Worm (Caenorhabditis elegans) whole organism, early embryonic: ENCODE data around the gene F48F5.6.
A peak's percentile ranks its signal among the peaks of the same experiment; 100 is the strongest.

Source experiments
- B0310.2 ChIP-seq: sonication (generic microtip); optimal IDR thresholded peaks from 2 replicates; lab custom pipeline; 2016; ENCODE audit warnings: mild to moderate bottlenecking, missing genetic modification characterization, missing compliant biosample characterization
- F13C5.2 ChIP-seq: sonication (generic microtip); optimal IDR thresholded peaks from 2 replicates; lab custom pipeline; 2017; ENCODE audit warnings: mild to moderate bottlenecking, missing genetic modification characterization, inconsistent platforms, missing compliant biosample characterization
- aly-1 ChIP-seq: sonication (generic microtip); optimal IDR thresholded peaks from 2 replicates; lab custom pipeline; 2016; ENCODE audit warnings: missing genetic modification characterization, missing compliant biosample characterization
- ama-1 ChIP-seq: fragments of 150-350 bp; optimal IDR thresholded peaks from 2 replicates; lab custom pipeline; 2014
- ceh-13 ChIP-seq: fragments of 200-800 bp; sonication (Bioruptor generic); optimal IDR thresholded peaks from 2 replicates; lab custom pipeline; 2018; ENCODE audit warnings: mild to moderate bottlenecking, missing genetic modification characterization, missing compliant biosample characterization
- ceh-36 ChIP-seq: sonication (generic microtip); optimal IDR thresholded peaks from 2 replicates; lab custom pipeline; 2016; ENCODE audit warnings: missing genetic modification characterization, inconsistent platforms, missing compliant biosample characterization
- ets-7 ChIP-seq: sonication (generic microtip); optimal IDR thresholded peaks from 2 replicates; lab custom pipeline; 2016; ENCODE audit warnings: missing genotype, missing genetic modification characterization, missing compliant biosample characterization
- flt-1 ChIP-seq: fragments of 200-800 bp; sonication (Bioruptor generic); IDR thresholded peaks from 2 replicates; pipeline ENCODE4 v1.3.6; 2022; ENCODE audit warnings: missing genetic modification characterization, missing compliant biosample characterization
- hmbx-1 ChIP-seq: sonication (generic microtip); optimal IDR thresholded peaks from 2 replicates; lab custom pipeline; 2016; ENCODE audit warnings: mild to moderate bottlenecking, missing genetic modification characterization, missing compliant biosample characterization
- hmg-4 ChIP-seq: fragments of 200-800 bp; sonication (Bioruptor generic); optimal IDR thresholded peaks from 2 replicates; lab custom pipeline; 2018; ENCODE audit warnings: mild to moderate bottlenecking, missing genetic modification characterization, missing compliant biosample characterization
- hnd-1 ChIP-seq: sonication (generic microtip); optimal IDR thresholded peaks from 2 replicates; lab custom pipeline; 2016; ENCODE audit warnings: missing genetic modification characterization, missing compliant biosample characterization
- pes-1 ChIP-seq: fragments of 200-800 bp; sonication (Bioruptor generic); IDR thresholded peaks from 2 replicates; pipeline ENCODE4 v1.3.6; 2022; ENCODE audit warnings: missing genetic modification reagents, missing genetic modification characterization, missing compliant biosample characterization
- scrt-1 ChIP-seq: fragments of 200-800 bp; sonication (Bioruptor generic); IDR thresholded peaks from 2 replicates; pipeline ENCODE4 v1.3.6; 2022; ENCODE audit warnings: missing genetic modification characterization, missing compliant biosample characterization
- sea-1 ChIP-seq: fragments of 200-800 bp; sonication (Bioruptor generic); conservative IDR thresholded peaks from 2 replicates; pipeline ENCODE4 v1.3.6; 2022; ENCODE audit warnings: missing genetic modification characterization, missing compliant biosample characterization
- tbx-11 ChIP-seq: fragments of 200-800 bp; sonication (Bioruptor generic); IDR thresholded peaks from 2 replicates; pipeline ENCODE4 v1.3.6; 2022; ENCODE audit warnings: missing genetic modification characterization, missing compliant biosample characterization
- tbx-37 ChIP-seq: fragments of 200-800 bp; sonication (Bioruptor generic); conservative IDR thresholded peaks from 2 replicates; pipeline ENCODE4 v1.3.6; 2022; ENCODE audit warnings: missing genetic modification reagents, missing genetic modification characterization, missing compliant biosample characterization
- tra-4 ChIP-seq: sonication (generic microtip); optimal IDR thresholded peaks from 2 replicates; lab custom pipeline; 2017; ENCODE audit warnings: missing genetic modification characterization, missing compliant biosample characterization

Gene F48F5.6

ce11 chrV:20475029-20475428 is 22.0 kb upstream of the F48F5.6 start:
- no peak for TF ChIP-seq ceh-36 (tag; lab: Kevin White, UChicago)
- no peak for TF ChIP-seq hnd-1 (tag; lab: Kevin White, UChicago)
- TF ChIP-seq scrt-1 (GFP tag; lab: Robert Waterston, UW) = no peak
- TF ChIP-seq tbx-11 (GFP tag; lab: Robert Waterston, UW) = no peak
- TF ChIP-seq B0310.2 (tag; lab: Kevin White, UChicago) = no peak
- no peak for TF ChIP-seq ets-7 (tag; lab: Kevin White, UChicago)
- TF ChIP-seq hmbx-1 (tag; lab: Kevin White, UChicago) = no peak
- no peak for TF ChIP-seq tbx-37 (GFP tag; lab: Robert Waterston, UW)
- TF ChIP-seq pes-1 = no peak
- no peak for TF ChIP-seq flt-1 (GFP tag; lab: Robert Waterston, UW)
- TF ChIP-seq tra-4 (tag; lab: Kevin White, UChicago) = no peak
- TF ChIP-seq sea-1 (GFP tag; lab: Robert Waterston, UW) = no peak
- TF ChIP-seq aly-1 = no peak
- no peak for TF ChIP-seq ama-1 (lab: Kevin White, UChicago)
- no peak for TF ChIP-seq ceh-13 (GFP tag; lab: Kevin White, UChicago)
- no peak for TF ChIP-seq hmg-4 (GFP tag; lab: Kevin White, UChicago)
- no peak for TF ChIP-seq F13C5.2 (tag; lab: Kevin White, UChicago)

- no peak for TF ChIP-seq ceh-13 (GFP tag; lab: Kevin White, UChicago)
- no peak for TF ChIP-seq hnd-1 (tag; lab: Kevin White, UChicago)
- no peak for TF ChIP-seq tbx-37 (GFP tag; lab: Robert Waterston, UW)
- TF ChIP-seq sea-1 (GFP tag; lab: Robert Waterston, UW) = no peak
- TF ChIP-seq hmbx-1 (tag; lab: Kevin White, UChicago) = no peak
- TF ChIP-seq B0310.2 (tag; lab: Kevin White, UChicago) = no peak
- TF ChIP-seq ama-1 (lab: Kevin White, UChicago) = no peak
- no peak for TF ChIP-seq F13C5.2 (tag; lab: Kevin White, UChicago)
- TF ChIP-seq tra-4 (tag; lab: Kevin White, UChicago) = no peak
- no peak for TF ChIP-seq tbx-11 (GFP tag; lab: Robert Waterston, UW)
- TF ChIP-seq flt-1 (GFP tag; lab: Robert Waterston, UW) = no peak
- no peak for TF ChIP-seq scrt-1 (GFP tag; lab: Robert Waterston, UW)
- TF ChIP-seq hmg-4 (GFP tag; lab: Kevin White, UChicago) = no peak
- no peak for TF ChIP-seq pes-1
- no peak for TF ChIP-seq aly-1
- no peak for TF ChIP-seq ceh-36 (tag; lab: Kevin White, UChicago)
- no peak for TF ChIP-seq ets-7 (tag; lab: Kevin White, UChicago)
Measured at ce11 chrV:20470385-20470784, 17.4 kb upstream of the F48F5.6 start, which contains the start of gene B0250.8. TSS of gene B0250.8 (minus strand) at chrV:20470485.

ce11 chrV:20464778-20465177 is 11.8 kb upstream of the F48F5.6 start:
- TF ChIP-seq ama-1 (lab: Kevin White, UChicago) (no peak), tra-4 (tag; lab: Kevin White, UChicago) (no peak), scrt-1 (GFP tag; lab: Robert Waterston, UW) (no peak), hmg-4 (GFP tag; lab: Kevin White, UChicago) (peak; percentile 9), B0310.2 (tag; lab: Kevin White, UChicago) (no peak), ceh-36 (tag; lab: Kevin White, UChicago) (no peak)

ce11 chrV:20460808-20461207 is 7.8 kb upstream of the F48F5.6 start, which contains the start of gene B0250.18:
TSS of gene B0250.18 (minus strand) at chrV:20460908.
- TF ChIP-seq B0310.2 (tag; lab: Kevin White, UChicago) (no peak), ceh-13 (GFP tag; lab: Kevin White, UChicago) (no peak), hmbx-1 (tag; lab: Kevin White, UChicago) (no peak), tbx-11 (GFP tag; lab: Robert Waterston, UW) (no peak)

ce11 chrV:20457155-20457554 is 4.2 kb upstream of the F48F5.6 start:
- TF ChIP-seq ceh-13 (GFP tag; lab: Kevin White, UChicago) (no peak), tra-4 (tag; lab: Kevin White, UChicago) (no peak), tbx-11 (GFP tag; lab: Robert Waterston, UW) (no peak), sea-1 (GFP tag; lab: Robert Waterston, UW) (no peak), scrt-1 (GFP tag; lab: Robert Waterston, UW) (no peak), hnd-1 (tag; lab: Kevin White, UChicago) (no peak), pes-1 (no peak), tbx-37 (GFP tag; lab: Robert Waterston, UW) (no peak), ets-7 (tag; lab: Kevin White, UChicago) (no peak), ama-1 (lab: Kevin White, UChicago) (no peak), flt-1 (GFP tag; lab: Robert Waterston, UW) (no peak), hmg-4 (GFP tag; lab: Kevin White, UChicago) (no peak), ceh-36 (tag; lab: Kevin White, UChicago) (no peak), aly-1 (no peak), F13C5.2 (tag; lab: Kevin White, UChicago) (no peak), B0310.2 (tag; lab: Kevin White, UChicago) (no peak), hmbx-1 (tag; lab: Kevin White, UChicago) (no peak)

- TF ChIP-seq tra-4 (tag; lab: Kevin White, UChicago) = no peak
- no peak for TF ChIP-seq aly-1
- peak; percentile 58 for TF ChIP-seq hmg-4 (GFP tag; lab: Kevin White, UChicago)
- no peak for TF ChIP-seq flt-1 (GFP tag; lab: Robert Waterston, UW)
- peak; percentile 54; the same call in 1 of the 2 replicates for TF ChIP-seq scrt-1 (GFP tag; lab: Robert Waterston, UW)
- TF ChIP-seq F13C5.2 (tag; lab: Kevin White, UChicago) = peak; percentile 12
- no peak for TF ChIP-seq ceh-13 (GFP tag; lab: Kevin White, UChicago)
- no peak for TF ChIP-seq pes-1
- no peak for TF ChIP-seq tbx-11 (GFP tag; lab: Robert Waterston, UW)
Measured at ce11 chrV:20455637-20456036, 2.7 kb upstream of the F48F5.6 start.

- TF ChIP-seq tbx-37 (GFP tag; lab: Robert Waterston, UW) (no peak), pes-1 (no peak)
Measured at ce11 chrV:20453811-20454210, 827 bp upstream of the F48F5.6 start, which contains the start of gene srd-70. TSS of gene srd-70 (plus strand) at chrV:20454111.
